Fruit fly (Drosophila melanogaster) whole organism, embryonic: ENCODE results near the gene Mtp.

Source experiments
- CG10565 ChIP-seq: fragments of 200-800 bp; sonication (Bioruptor generic); optimal IDR thresholded peaks from 3 replicates; lab custom pipeline; 2016; ENCODE audit warnings: missing biosample characterization, mild to moderate bottlenecking, missing genetic modification characterization
- CG11085 ChIP-seq: fragments of 200-800 bp; sonication (Bioruptor generic); IDR thresholded peaks from 2 replicates; pipeline ENCODE4 v1.3.6; 2022; ENCODE audit warnings: missing biosample characterization, missing genetic modification characterization
- CG11093 ChIP-seq: fragments of 200-800 bp; sonication (Bioruptor generic); IDR thresholded peaks from 3 replicates; pipeline ENCODE4 v1.3.6; 2022; ENCODE audit warnings: missing biosample characterization, missing genetic modification characterization
- CG12391 ChIP-seq: fragments of 200-800 bp; sonication (Bioruptor generic); optimal IDR thresholded peaks from 3 replicates; lab custom pipeline; 2018; ENCODE audit warnings: missing biosample characterization, mild to moderate bottlenecking, missing genetic modification characterization, moderate library complexity
- CG12659 ChIP-seq: fragments of 200-800 bp; sonication (Bioruptor generic); optimal IDR thresholded peaks from 3 replicates; lab custom pipeline; 2017; ENCODE audit warnings: mild to moderate bottlenecking, missing biosample characterization, missing genetic modification reagents, missing genetic modification characterization
- CG13894 ChIP-seq: fragments of 200-800 bp; sonication (Bioruptor generic); optimal IDR thresholded peaks from 3 replicates; lab custom pipeline; 2018; ENCODE audit warnings: missing biosample characterization, mild to moderate bottlenecking, missing genetic modification characterization, moderate library complexity
- CG17186 ChIP-seq: fragments of 200-800 bp; sonication (Bioruptor generic); optimal IDR thresholded peaks from 3 replicates; lab custom pipeline; 2017; ENCODE audit warnings: missing biosample characterization, missing genetic modification reagents, missing genetic modification characterization
- CG2116 ChIP-seq: fragments of 200-800 bp; sonication (Bioruptor generic); optimal IDR thresholded peaks from 3 replicates; lab custom pipeline; 2018; ENCODE audit warnings: missing biosample characterization, mild to moderate bottlenecking, missing genetic modification characterization
- CG2712 ChIP-seq: fragments of 200-800 bp; optimal IDR thresholded peaks from 3 replicates; lab custom pipeline; 2019; ENCODE audit warnings: missing biosample characterization, mild to moderate bottlenecking, missing genetic modification characterization, moderate library complexity
- CG3995 ChIP-seq: fragments of 200-800 bp; sonication (Bioruptor generic); optimal IDR thresholded peaks from 3 replicates; lab custom pipeline; 2016; ENCODE audit warnings: missing biosample characterization, missing genetic modification characterization
- CG4424 ChIP-seq: fragments of 200-800 bp; sonication (Bioruptor generic); optimal IDR thresholded peaks from 3 replicates; lab custom pipeline; 2016; ENCODE audit warnings: missing biosample characterization, missing genetic modification characterization
- CG4854 ChIP-seq: fragments of 200-800 bp; sonication (Bioruptor generic); optimal IDR thresholded peaks from 2 replicates; lab custom pipeline; 2016; ENCODE audit warnings: missing biosample characterization, missing genetic modification characterization, inconsistent platforms
- CG5180 ChIP-seq: fragments of 200-800 bp; sonication (Bioruptor generic); optimal IDR thresholded peaks from 3 replicates; lab custom pipeline; 2017; ENCODE audit warnings: missing biosample characterization, missing genetic modification characterization, mild to moderate bottlenecking, moderate library complexity, missing genetic modification reagents
- CG9797 ChIP-seq: fragments of 200-800 bp; sonication (Bioruptor generic); optimal IDR thresholded peaks from 3 replicates; lab custom pipeline; 2018; ENCODE audit warnings: missing biosample characterization, mild to moderate bottlenecking, missing genetic modification characterization
- CTCF ChIP-seq: fragments of 200-800 bp; sonication (Bioruptor generic); optimal IDR thresholded peaks from 2 replicates; lab custom pipeline; 2017; ENCODE audit warnings: missing biosample characterization, mild to moderate bottlenecking, missing genetic modification characterization, moderate library complexity
- CrebB ChIP-seq: fragments of 200-800 bp; sonication (Bioruptor generic); optimal IDR thresholded peaks from 3 replicates; lab custom pipeline; 2018; ENCODE audit warnings: missing biosample characterization, mild to moderate bottlenecking, missing genetic modification characterization
- Dip3 ChIP-seq: fragments of 200-800 bp; sonication (Bioruptor generic); optimal IDR thresholded peaks from 3 replicates; lab custom pipeline; 2016; ENCODE audit warnings: missing biosample characterization, missing genetic modification characterization
- ERR ChIP-seq: fragments of 200-800 bp; sonication (Bioruptor generic); optimal IDR thresholded peaks from 2 replicates; lab custom pipeline; 2016; ENCODE audit warnings: missing biosample characterization, missing genetic modification characterization
- Fer2 ChIP-seq: fragments of 200-800 bp; sonication (Bioruptor generic); optimal IDR thresholded peaks from 2 replicates; lab custom pipeline; 2018; ENCODE audit warnings: missing biosample characterization, mild to moderate bottlenecking, missing genetic modification characterization, moderate library complexity
- Fer3 ChIP-seq: fragments of 200-800 bp; sonication (Bioruptor generic); optimal IDR thresholded peaks from 2 replicates; lab custom pipeline; 2018; ENCODE audit warnings: missing biosample characterization, mild to moderate bottlenecking, missing genetic modification characterization, moderate library complexity
- HLH4C ChIP-seq: fragments of 200-800 bp; sonication (Bioruptor generic); IDR thresholded peaks from 3 replicates; pipeline ENCODE4 v1.3.6; 2022; ENCODE audit warnings: missing biosample characterization, missing genetic modification characterization; ENCODE audit not compliant: partially characterized antibody
- HLHmδ ChIP-seq: fragments of 200-800 bp; sonication (Bioruptor generic); optimal IDR thresholded peaks from 2 replicates; lab custom pipeline; 2018; ENCODE audit warnings: missing biosample characterization, mild to moderate bottlenecking, missing genetic modification characterization, moderate library complexity
- Hey ChIP-seq: fragments of 200-800 bp; sonication (Bioruptor generic); optimal IDR thresholded peaks from 3 replicates; lab custom pipeline; 2018; ENCODE audit warnings: missing biosample characterization, mild to moderate bottlenecking, missing genetic modification characterization
- Lhr ChIP-seq: fragments of 200-800 bp; sonication (Bioruptor generic); optimal IDR thresholded peaks from 3 replicates; lab custom pipeline; 2017; ENCODE audit warnings: mild to moderate bottlenecking, missing biosample characterization, missing genetic modification reagents, missing genetic modification characterization
- MESR4 ChIP-seq: fragments of 200-800 bp; sonication (Bioruptor generic); optimal IDR thresholded peaks from 2 replicates; lab custom pipeline; 2018; ENCODE audit warnings: missing biosample characterization, mild to moderate bottlenecking, missing genetic modification characterization, moderate library complexity
- Max ChIP-seq: fragments of 200-800 bp; sonication (Bioruptor generic); optimal IDR thresholded peaks from 2 replicates; lab custom pipeline; 2016; ENCODE audit warnings: missing biosample characterization, mild to moderate bottlenecking, missing genetic modification characterization
- Mrtf ChIP-seq: fragments of 200-800 bp; sonication (Bioruptor generic); IDR thresholded peaks from 3 replicates; pipeline ENCODE4 v1.3.6; 2022; ENCODE audit warnings: missing biosample characterization, missing genetic modification characterization
- NK7.1 ChIP-seq: fragments of 200-800 bp; sonication (Bioruptor generic); optimal IDR thresholded peaks from 3 replicates; lab custom pipeline; 2016; ENCODE audit warnings: missing biosample characterization, missing genetic modification characterization
- PHDP ChIP-seq: fragments of 200-800 bp; sonication (Bioruptor generic); optimal IDR thresholded peaks from 3 replicates; lab custom pipeline; 2018; ENCODE audit warnings: missing biosample characterization, mild to moderate bottlenecking, missing genetic modification characterization, moderate library complexity
- Rfx ChIP-seq: fragments of 200-800 bp; sonication (Bioruptor generic); IDR thresholded peaks from 2 replicates; pipeline ENCODE4 v1.3.6; 2022; ENCODE audit warnings: missing biosample characterization, missing genetic modification characterization
- Six4 ChIP-seq: fragments of 200-800 bp; sonication (Bioruptor generic); optimal IDR thresholded peaks from 2 replicates; lab custom pipeline; 2016; ENCODE audit warnings: missing biosample characterization, missing genetic modification characterization
- Ssrp ChIP-seq: fragments of 200-800 bp; sonication (Bioruptor generic); optimal IDR thresholded peaks from 2 replicates; lab custom pipeline; 2018; ENCODE audit warnings: missing biosample characterization, mild to moderate bottlenecking, missing genetic modification characterization, moderate library complexity
- YL-1 ChIP-seq: fragments of 200-800 bp; sonication (Bioruptor generic); optimal IDR thresholded peaks from 3 replicates; lab custom pipeline; 2017; ENCODE audit warnings: missing biosample characterization, mild to moderate bottlenecking, missing genetic modification characterization
- cad ChIP-seq: fragments of >200 bp; optimal IDR thresholded peaks from 2 replicates; lab custom pipeline; 2017; ENCODE audit warnings: missing biosample characterization, missing genetic modification characterization
- chn ChIP-seq: fragments of 200-800 bp; sonication (Bioruptor generic); optimal IDR thresholded peaks from 2 replicates; lab custom pipeline; 2016; ENCODE audit warnings: missing biosample characterization, missing genetic modification characterization
- ci ChIP-seq: fragments of 200-800 bp; sonication (Bioruptor generic); IDR thresholded peaks from 3 replicates; pipeline ENCODE4 v1.3.6; 2022; ENCODE audit warnings: missing biosample characterization, missing genetic modification characterization
- crol ChIP-seq: fragments of 200-800 bp; sonication (Bioruptor generic); IDR thresholded peaks from 2 replicates; pipeline ENCODE4 v1.3.6; 2022; ENCODE audit warnings: missing biosample characterization, missing genetic modification characterization
- dimm ChIP-seq: fragments of 200-800 bp; sonication (Bioruptor generic); IDR thresholded peaks from 2 replicates; pipeline ENCODE4 v1.3.6; 2022; ENCODE audit warnings: missing biosample characterization, missing genetic modification characterization
- dysf ChIP-seq: fragments of 200-800 bp; sonication (Bioruptor generic); IDR thresholded peaks from 3 replicates; pipeline ENCODE4 v1.3.6; 2022; ENCODE audit warnings: missing biosample characterization, missing genetic modification characterization
- ind ChIP-seq: fragments of 200-800 bp; sonication (Bioruptor generic); optimal IDR thresholded peaks from 3 replicates; lab custom pipeline; 2016; ENCODE audit warnings: missing biosample characterization, missing genetic modification characterization
- insv ChIP-seq, 2 experiments: fragments of 200-800 bp; sonication (Bioruptor generic); optimal IDR thresholded peaks; 3 replicates each; lab custom pipeline; 2016 to 2018; ENCODE audit warnings: missing biosample characterization in 2 of 2, missing genetic modification characterization in 2 of 2
- inv ChIP-seq: fragments of 200-800 bp; sonication (Bioruptor generic); IDR thresholded peaks from 2 replicates; pipeline ENCODE4 v1.3.6; 2022; ENCODE audit warnings: missing biosample characterization, missing genetic modification characterization; ENCODE audit not compliant: partially characterized antibody
- knrl ChIP-seq: fragments of 200-800 bp; sonication (Bioruptor generic); IDR thresholded peaks from 3 replicates; pipeline ENCODE4 v1.3.6; 2022; ENCODE audit warnings: missing biosample characterization, missing genetic modification characterization; ENCODE audit not compliant: partially characterized antibody
- lbe ChIP-seq: fragments of 200-800 bp; sonication (Bioruptor generic); optimal IDR thresholded peaks from 2 replicates; lab custom pipeline; 2016; ENCODE audit warnings: missing biosample characterization, mild to moderate bottlenecking, missing genetic modification characterization
- prd ChIP-seq, 3 experiments: fragments of >200 bp in 2 of 3; fragments of 200-800 bp in 1 of 3; sonication (Bioruptor generic) in 1 of 3; optimal IDR thresholded peaks in 2 of 3; IDR thresholded peaks in 1 of 3; 2 replicates in 2 of 3; 3 replicates in 1 of 3; pipeline versions ENCODE4 v1.3.6 to Lab custom; 2017 to 2022; ENCODE audit warnings: missing biosample characterization in 1 of 3, missing genetic modification characterization in 1 of 3
- row ChIP-seq: fragments of 200-800 bp; sonication (Bioruptor generic); IDR thresholded peaks from 3 replicates; pipeline ENCODE4 v1.3.6; 2022; ENCODE audit warnings: missing biosample characterization, missing genetic modification characterization
- sc ChIP-seq, 3 experiments: fragments of >200 bp in 2 of 3; fragments of 200-800 bp in 1 of 3; sonication (Bioruptor generic) in 1 of 3; optimal IDR thresholded peaks; 2 replicates in 2 of 3; 3 replicates in 1 of 3; lab custom pipeline; 2017; ENCODE audit warnings: mild to moderate bottlenecking in 1 of 3, missing biosample characterization in 1 of 3, missing genetic modification characterization in 1 of 3, missing genetic modification reagents in 1 of 3
- sob ChIP-seq: fragments of 200-800 bp; sonication (Bioruptor generic); IDR thresholded peaks from 2 replicates; pipeline ENCODE4 v1.3.6; 2022; ENCODE audit warnings: missing biosample characterization, missing genetic modification characterization
- stc ChIP-seq: fragments of 200-800 bp; sonication (Bioruptor generic); IDR thresholded peaks from 2 replicates; pipeline ENCODE4 v1.3.6; 2022; ENCODE audit warnings: missing biosample characterization, missing genetic modification characterization

Gene Mtp

dm6 chr2L:20918056-20918674 is 4.5 kb downstream of the Mtp start (continued):
- peak; percentile 41 for TF ChIP-seq Lhr
- TF ChIP-seq YL-1 (GFP tag; lab: Kevin White, UChicago), result peak; percentile 73
- TF ChIP-seq dysf (GFP tag; lab: Robert Waterston, UW), result peak; percentile 74
- no peak for TF ChIP-seq ind
- no peak for TF ChIP-seq HLH4C
- TF ChIP-seq CG5180 (GFP tag; lab: Kevin White, UChicago), result no peak
- TF ChIP-seq inv (GFP tag; lab: Robert Waterston, UW), result no peak
- no peak for TF ChIP-seq HLHmδ (GFP tag; lab: Kevin White, UChicago)
- no peak for TF ChIP-seq CG11085 (GFP tag; lab: Robert Waterston, UW)
- peak; percentile 58 for TF ChIP-seq chn (GFP tag; lab: Kevin White, UChicago)
- TF ChIP-seq Dip3 (GFP tag; lab: Kevin White, UChicago), result peak; percentile 73
- no peak for TF ChIP-seq CG11093 (GFP tag; lab: Robert Waterston, UW)
- peak; percentile 55 for TF ChIP-seq sob (GFP tag; lab: Robert Waterston, UW)
- no peak for TF ChIP-seq prd (optimal IDR thresholded peaks at IDR 0.05; lab: Kevin White, UChicago)
- TF ChIP-seq prd (GFP tag; IDR thresholded peaks at IDR 0.05; lab: Robert Waterston, UW), result no peak
- no peak for TF ChIP-seq Fer3
- TF ChIP-seq CG12659, result peak; percentile 68
- no peak for TF ChIP-seq MESR4 (GFP tag; lab: Kevin White, UChicago)
- TF ChIP-seq CG10565, result peak; percentile 6
- peak; percentile 76 for TF ChIP-seq Rfx (GFP tag; lab: Robert Waterston, UW)
- no peak for TF ChIP-seq cad
- peak; percentile 78 for TF ChIP-seq CG12391 (tag; lab: Kevin White, UChicago)
- peak; percentile 24 to 31 for TF ChIP-seq insv (GFP tag; optimal IDR thresholded peaks at IDR 0.05; lab: Kevin White, UChicago)
- TF ChIP-seq CG4854 (GFP tag; lab: Kevin White, UChicago), result peak; percentile 55
- peak; percentile 86 for TF ChIP-seq PHDP (tag; lab: Kevin White, UChicago)
- TF ChIP-seq knrl, result no peak
- TF ChIP-seq CG4424 (GFP tag; lab: Kevin White, UChicago), result no peak
- TF ChIP-seq Fer2 (tag; lab: Kevin White, UChicago), result no peak
- no peak for TF ChIP-seq crol (GFP tag; lab: Robert Waterston, UW)
- TF ChIP-seq Max, result peak; percentile 84
- TF ChIP-seq ERR (GFP tag; lab: Kevin White, UChicago), result peak; percentile 79
- TF ChIP-seq NK7.1, result peak; percentile 50
- TF ChIP-seq lbe (GFP tag; lab: Kevin White, UChicago), result peak; percentile 74
- no peak for TF ChIP-seq CG3995 (GFP tag; lab: Kevin White, UChicago)
- TF ChIP-seq stc (GFP tag; lab: Robert Waterston, UW), result 0 out of 2 replicates have a peak, but pooled peaks have one; percentile 7
- no peak for TF ChIP-seq CTCF (GFP tag; lab: Kevin White, UChicago)
- TF ChIP-seq CG2712 (tag; lab: Kevin White, UChicago), result no peak
- no peak for TF ChIP-seq CG9797 (GFP tag; lab: Kevin White, UChicago)
- no peak for TF ChIP-seq sc (optimal IDR thresholded peaks at IDR 0.05; lab: Kevin White, UChicago)
- no peak for TF ChIP-seq sc (GFP tag; optimal IDR thresholded peaks at IDR 0.05; lab: Kevin White, UChicago)
- TF ChIP-seq CG2116 (GFP tag; lab: Kevin White, UChicago), result peak; percentile 15
- TF ChIP-seq CG17186 (GFP tag; lab: Kevin White, UChicago), result no peak
- TF ChIP-seq Hey (tag; lab: Kevin White, UChicago), result peak; percentile 20
- 0 out of 2 replicates have a peak, but pooled peaks have one; percentile 14 for TF ChIP-seq dimm (GFP tag; lab: Robert Waterston, UW)
- TF ChIP-seq Ssrp (tag; lab: Kevin White, UChicago), result peak; percentile 60
- peak; percentile 71; the same call in 2 of the 3 replicates for TF ChIP-seq Mrtf
- TF ChIP-seq CrebB (tag; lab: Kevin White, UChicago), result peak; percentile 74
- peak; percentile 94 for TF ChIP-seq ci
- TF ChIP-seq row (GFP tag; lab: Robert Waterston, UW), result no peak; the same call in 2 of the 3 replicates
- TF ChIP-seq Six4 (GFP tag; lab: Kevin White, UChicago), result no peak
- TF ChIP-seq CG13894, result no peak
